Worm (Caenorhabditis elegans) whole organism, L1 larva: ENCODE measurements around the gene Y45F10D.7.

ENCODE experiments used
- C34B4.2 ChIP-seq: sonication (generic microtip); optimal IDR thresholded peaks from 2 replicates; lab custom pipeline; 2017; ENCODE audit warnings: mild to moderate bottlenecking, missing genetic modification characterization, missing compliant biosample characterization
- F16B12.6 ChIP-seq: fragments of 150-350 bp; optimal IDR thresholded peaks from 2 replicates; lab custom pipeline; 2014; ENCODE audit warnings: missing biosample characterization, missing genetic modification characterization
- aha-1 ChIP-seq: fragments of 150-350 bp; optimal IDR thresholded peaks from 2 replicates; lab custom pipeline; 2014; ENCODE audit warnings: missing biosample characterization, missing genetic modification characterization
- aly-2 ChIP-seq: fragments of 150-350 bp; optimal IDR thresholded peaks from 2 replicates; lab custom pipeline; 2014; ENCODE audit warnings: missing biosample characterization, missing genetic modification characterization
- ama-1 ChIP-seq: fragments of 150-350 bp; optimal IDR thresholded peaks from 2 replicates; lab custom pipeline; 2014
- blmp-1 ChIP-seq: fragments of 150-350 bp; optimal IDR thresholded peaks from 2 replicates; lab custom pipeline; 2014; ENCODE audit warnings: missing biosample characterization, missing genetic modification characterization
- ceh-8 ChIP-seq: fragments of 200-800 bp; sonication (Bioruptor generic); optimal IDR thresholded peaks from 2 replicates; lab custom pipeline; 2018; ENCODE audit warnings: mild to moderate bottlenecking, missing genetic modification characterization, moderate library complexity, missing compliant biosample characterization
- ceh-82 ChIP-seq, 3 experiments: fragments of 150-350 bp in 1 of 3; sonication (generic microtip) in 2 of 3; optimal IDR thresholded peaks; 2 replicates each; lab custom pipeline; 2014 to 2017; ENCODE audit warnings: missing biosample characterization in 3 of 3, missing genetic modification characterization in 3 of 3
- dpl-1 ChIP-seq, 3 experiments: fragments of 150-350 bp in 2 of 3; sonication (generic microtip) in 1 of 3; optimal IDR thresholded peaks; 2 replicates each; lab custom pipeline; 2014 to 2017; ENCODE audit warnings: missing biosample characterization in 3 of 3, missing genetic modification characterization in 3 of 3, missing genetic modification reagents in 3 of 3
- dsc-1 ChIP-seq: sonication (generic microtip); optimal IDR thresholded peaks from 2 replicates; lab custom pipeline; 2016; ENCODE audit warnings: mild to moderate bottlenecking, missing genetic modification characterization, missing compliant biosample characterization
- efl-1 ChIP-seq, 4 experiments: fragments of 150-350 bp; optimal IDR thresholded peaks in 3 of 4; peaks in 1 of 4; 1 replicate in 1 of 4; 2 replicates in 3 of 4; lab custom pipeline; 2014; ENCODE audit warnings: missing biosample characterization in 2 of 4, missing genetic modification characterization in 2 of 4, missing genetic modification reagents in 2 of 4
- egl-13 ChIP-seq: sonication (generic microtip); optimal IDR thresholded peaks from 2 replicates; lab custom pipeline; 2016; ENCODE audit warnings: missing genotype, missing genetic modification reagents, missing genetic modification characterization, missing compliant biosample characterization
- elt-2 ChIP-seq: sonication (generic microtip); optimal IDR thresholded peaks from 2 replicates; lab custom pipeline; 2016; ENCODE audit warnings: missing genetic modification characterization, mild to moderate bottlenecking, inconsistent platforms, missing compliant biosample characterization, missing genetic modification reagents
- fkh-4 ChIP-seq: sonication (generic microtip); optimal IDR thresholded peaks from 2 replicates; lab custom pipeline; 2016; ENCODE audit warnings: missing compliant biosample characterization, missing genetic modification characterization, borderline replicate concordance
- fos-1 ChIP-seq: fragments of 150-350 bp; optimal IDR thresholded peaks from 2 replicates; lab custom pipeline; 2014; ENCODE audit warnings: missing biosample characterization, missing genetic modification characterization
- grh-1 ChIP-seq: fragments of 200-800 bp; sonication (Bioruptor generic); IDR thresholded peaks from 2 replicates; pipeline ENCODE4 v1.3.6; 2022; ENCODE audit warnings: missing genetic modification reagents, missing genetic modification characterization, missing compliant biosample characterization
- hlh-17 ChIP-seq: fragments of 200-800 bp; sonication (Bioruptor generic); optimal IDR thresholded peaks from 2 replicates; lab custom pipeline; 2018; ENCODE audit warnings: missing genetic modification characterization, mild to moderate bottlenecking, missing compliant biosample characterization, moderate library complexity, borderline replicate concordance
- lin-14 ChIP-seq: fragments of 200-800 bp; sonication (Bioruptor generic); optimal IDR thresholded peaks from 2 replicates; lab custom pipeline; 2018; ENCODE audit warnings: mild to moderate bottlenecking, missing genetic modification characterization, moderate library complexity, missing compliant biosample characterization
- lin-35 ChIP-seq, 2 experiments: fragments of 150-350 bp; optimal IDR thresholded peaks; 2 replicates each; lab custom pipeline; 2014; ENCODE audit warnings: missing biosample characterization in 2 of 2, missing genetic modification characterization in 2 of 2, missing genetic modification reagents in 2 of 2
- lsy-2 ChIP-seq, 2 experiments: fragments of 150-350 bp; optimal IDR thresholded peaks; 2 replicates each; lab custom pipeline; 2014; ENCODE audit warnings: missing biosample characterization in 2 of 2, missing genetic modification characterization in 2 of 2
- mdl-1 ChIP-seq, 2 experiments: fragments of 150-350 bp; optimal IDR thresholded peaks; 2 replicates each; lab custom pipeline; 2014 to 2017; ENCODE audit warnings: missing biosample characterization in 2 of 2, missing genetic modification characterization in 2 of 2, inconsistent platforms in 1 of 2
- nhr-71 ChIP-seq: sonication (generic microtip); optimal IDR thresholded peaks from 2 replicates; lab custom pipeline; 2016; ENCODE audit warnings: mild to moderate bottlenecking, missing genetic modification characterization, moderate library complexity, missing compliant biosample characterization
- nhr-76 ChIP-seq: sonication (generic microtip); optimal IDR thresholded peaks from 2 replicates; lab custom pipeline; 2017; ENCODE audit warnings: missing biosample characterization, missing genetic modification characterization
- nhr-85 ChIP-seq: sonication (generic microtip); peaks from one replicate; lab custom pipeline; 2016; ENCODE audit warnings: missing genetic modification characterization, inconsistent platforms, missing compliant biosample characterization
- nhr-90 ChIP-seq: sonication (generic microtip); optimal IDR thresholded peaks from 2 replicates; lab custom pipeline; 2016; ENCODE audit warnings: mild to moderate bottlenecking, missing genetic modification characterization, missing compliant biosample characterization; ENCODE audit not compliant: poor library complexity
- rnt-1 ChIP-seq: sonication (generic microtip); optimal IDR thresholded peaks from 2 replicates; lab custom pipeline; 2016; ENCODE audit warnings: mild to moderate bottlenecking, missing genetic modification characterization, moderate library complexity, missing compliant biosample characterization
- skn-1 ChIP-seq: fragments of 150-350 bp; optimal IDR thresholded peaks from 2 replicates; lab custom pipeline; 2014; ENCODE audit warnings: missing biosample characterization, missing genetic modification characterization
- sox-4 ChIP-seq: sonication (generic microtip); optimal IDR thresholded peaks from 2 replicates; lab custom pipeline; 2016; ENCODE audit warnings: missing genetic modification characterization, missing compliant biosample characterization
- sptf-1 ChIP-seq: fragments of 150-350 bp; optimal IDR thresholded peaks from 2 replicates; lab custom pipeline; 2014; ENCODE audit warnings: missing biosample characterization, missing genetic modification characterization
- unc-30 ChIP-seq: sonication (generic microtip); optimal IDR thresholded peaks from 2 replicates; lab custom pipeline; 2017; ENCODE audit warnings: missing biosample characterization, missing genetic modification characterization
- vab-15 ChIP-seq: sonication (generic microtip); optimal IDR thresholded peaks from 2 replicates; lab custom pipeline; 2017; ENCODE audit warnings: missing genotype, mild to moderate bottlenecking, missing genetic modification characterization, missing compliant biosample characterization
- xbp-1 ChIP-seq: sonication (generic microtip); optimal IDR thresholded peaks from 2 replicates; lab custom pipeline; 2016; ENCODE audit warnings: missing genetic modification characterization, missing compliant biosample characterization
- zip-4 ChIP-seq: fragments of 200-800 bp; sonication (Bioruptor generic); optimal IDR thresholded peaks from 2 replicates; lab custom pipeline; 2018; ENCODE audit warnings: mild to moderate bottlenecking, missing genetic modification characterization, moderate library complexity, missing compliant biosample characterization

Gene Y45F10D.7

DNA sequence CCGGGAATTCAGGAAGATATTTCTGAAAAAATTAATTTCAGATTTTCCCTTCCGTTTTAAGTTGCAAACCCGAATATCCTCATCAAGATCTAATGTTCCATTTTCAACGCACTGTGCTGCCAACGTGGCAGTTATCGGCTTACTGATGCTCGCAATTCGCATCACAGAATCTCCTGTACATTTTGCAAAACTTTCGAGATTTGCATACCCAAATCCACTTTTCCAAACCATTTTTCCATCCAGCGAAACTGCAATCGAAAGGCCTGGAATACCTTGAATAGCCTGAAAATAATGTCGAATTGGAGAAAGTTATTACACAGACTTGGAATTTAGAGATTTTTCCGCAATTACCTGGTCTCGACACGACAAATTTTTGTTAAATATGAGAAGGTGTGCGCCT, 3.9 kb upstream of the Y45F10D.7 start:
- TF ChIP-seq elt-2 (peak; percentile 10), nhr-90 (tag; lab: Kevin White, UChicago) (peak; percentile 9), blmp-1 (tag; lab: Kevin White, UChicago) (no peak), unc-30 (tag; lab: Kevin White, UChicago) (no peak), zip-4 (GFP tag; lab: Kevin White, UChicago) (no peak), fos-1 (tag; lab: Kevin White, UChicago) (no peak), lin-35 (GFP tag; optimal IDR thresholded peaks at IDR 0.05; lab: Kevin White, UChicago) (peak in 1 of 2 experiments; percentile 1), egl-13 (tag; lab: Kevin White, UChicago) (no peak), vab-15 (tag; lab: Kevin White, UChicago) (no peak), F16B12.6 (no peak), nhr-85 (peak; percentile 57)

DNA sequence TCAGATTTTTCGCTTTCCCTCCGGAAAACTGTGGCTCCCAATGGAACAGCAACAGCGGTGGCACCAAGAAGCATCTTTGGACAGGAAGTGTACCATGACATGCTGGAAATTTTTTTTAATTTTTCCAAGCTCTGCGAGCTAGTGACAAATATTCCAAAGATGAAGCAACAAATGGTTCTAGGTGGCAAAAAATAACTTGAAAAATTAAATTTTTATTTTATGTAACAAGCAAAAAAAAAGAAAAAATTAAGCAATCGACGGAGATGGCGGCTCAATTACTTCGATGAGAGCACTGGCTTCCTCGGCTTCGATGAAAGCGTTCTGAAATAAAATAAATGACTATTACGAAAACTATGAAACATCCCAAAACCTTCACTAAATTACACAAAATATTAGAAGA, 3.2 kb upstream of the Y45F10D.7 start, which contains the start of gene lact-9:
Gene lact-9, minus strand, starts transcription at position 101 of the 400 bp plus-strand sequence.
- TF ChIP-seq sox-4 (tag; lab: Kevin White, UChicago) (no peak), dsc-1 (tag; lab: Kevin White, UChicago) (no peak), F16B12.6 (no peak), fkh-4 (no peak), aha-1 (tag; lab: Kevin White, UChicago) (no peak), ama-1 (lab: Kevin White, UChicago) (no peak)
- TF ChIP-seq, all 84 proteins: peak for 0

DNA sequence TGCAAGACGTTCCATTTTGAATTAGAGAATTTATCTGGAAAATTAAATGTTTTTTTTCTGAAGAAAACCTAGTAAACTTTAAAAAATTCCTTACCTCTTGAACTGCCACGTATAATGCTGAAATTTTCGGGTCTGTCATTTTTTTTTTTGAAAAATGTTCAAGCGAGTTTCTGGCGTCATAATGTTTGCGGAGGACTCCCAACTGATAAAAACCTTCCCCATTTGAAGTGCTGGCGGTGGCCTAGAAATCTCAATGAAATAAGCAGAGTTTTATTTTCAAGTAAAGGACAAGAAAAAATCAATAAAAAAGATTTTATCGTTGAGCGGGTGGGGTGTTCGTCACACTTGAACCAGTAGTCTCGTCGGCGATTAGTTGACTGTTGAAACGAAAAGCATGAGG, 2.0 kb upstream of the Y45F10D.7 start, which contains the start of gene icap-1:
Gene icap-1, minus strand, starts transcription at position 272 of the 400 bp plus-strand sequence.
- TF ChIP-seq ceh-8, result no peak
- TF ChIP-seq lin-14 (GFP tag; lab: Kevin White, UChicago), result peak; percentile 17
- TF ChIP-seq sptf-1 (tag; lab: Kevin White, UChicago), result no peak
- TF ChIP-seq nhr-71, result no peak
- no peak for TF ChIP-seq fos-1 (tag; lab: Kevin White, UChicago)
- peak in 1 of 2 experiments; percentile 28 for TF ChIP-seq lsy-2 (tag; optimal IDR thresholded peaks at IDR 0.05; lab: Kevin White, UChicago)
- TF ChIP-seq dpl-1 (GFP tag; optimal IDR thresholded peaks at IDR 0.05; lab: Kevin White, UChicago), result peak in 1 of 3 experiments; percentile 12
- TF ChIP-seq unc-30 (tag; lab: Kevin White, UChicago), result no peak
- TF ChIP-seq mdl-1 (tag; optimal IDR thresholded peaks at IDR 0.05; lab: Kevin White, UChicago), result no peak

DNA sequence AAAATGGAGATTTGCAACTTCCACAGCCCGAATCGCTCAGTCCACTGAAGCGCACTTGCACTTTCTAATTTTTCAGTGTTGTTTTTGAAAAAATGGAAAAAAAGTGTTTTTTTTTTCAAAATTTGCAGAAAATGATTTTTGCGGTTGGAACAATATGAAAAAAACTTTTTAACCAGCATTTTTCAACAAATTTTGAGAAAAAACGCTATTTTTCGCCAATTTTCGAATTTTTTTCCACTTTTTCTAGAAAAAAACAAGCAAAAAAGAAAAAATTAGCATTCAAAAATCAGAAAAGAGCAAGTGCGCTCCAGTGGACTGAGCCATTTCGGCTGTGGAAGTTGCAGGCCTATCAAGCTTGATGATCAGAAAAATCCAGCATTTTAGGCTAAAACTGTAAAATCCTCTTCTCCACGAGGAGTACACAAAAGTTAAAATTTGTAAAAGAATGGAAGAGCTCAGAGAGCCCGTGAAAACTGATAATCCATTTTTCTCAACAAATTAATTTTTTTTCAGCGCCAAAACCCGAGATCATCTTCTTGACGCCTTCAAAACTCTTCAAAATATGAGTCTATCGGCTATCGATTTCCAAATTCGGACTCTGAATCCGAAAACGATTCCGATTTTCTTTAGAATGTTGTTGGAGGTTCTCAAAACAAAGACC, 6.7 kb downstream of the Y45F10D.7 start:
- TF ChIP-seq skn-1 (tag; lab: Kevin White, UChicago), result no peak
- TF ChIP-seq efl-1 (optimal IDR thresholded peaks at IDR 0.05; lab: Kevin White, UChicago), result no peak
- TF ChIP-seq efl-1 (GFP tag; optimal IDR thresholded peaks at IDR 0.05 in 1 of 2; lab: Kevin White, UChicago), result peak in 1 of 2 experiments; percentile 39
- peak; percentile 85 for TF ChIP-seq aly-2
- TF ChIP-seq ceh-82 (tag; optimal IDR thresholded peaks at IDR 0.05; lab: Kevin White, UChicago), result no peak
- TF ChIP-seq rnt-1 (tag; lab: Kevin White, UChicago), result no peak
- TF ChIP-seq nhr-76, result no peak
- no peak for TF ChIP-seq C34B4.2 (tag; lab: Kevin White, UChicago)
- TF ChIP-seq hlh-17 (GFP tag; lab: Kevin White, UChicago), result no peak
- 0 out of 2 replicates have a peak, but pooled peaks have one; percentile 21 for TF ChIP-seq grh-1
- TF ChIP-seq xbp-1 (tag; lab: Kevin White, UChicago), result no peak
